Fruit fly (Drosophila melanogaster) whole organism, embryonic: ENCODE measurements around the gene CG14212.

Source experiments
- Antp ChIP-seq: fragments of 200-800 bp; sonication (Bioruptor generic); optimal IDR thresholded peaks from 3 replicates; lab custom pipeline; 2016; ENCODE audit warnings: missing biosample characterization, missing genetic modification characterization
- CG10366 ChIP-seq: fragments of 200-800 bp; sonication (Bioruptor generic); IDR thresholded peaks from 2 replicates; pipeline ENCODE4 v1.3.6; 2022; ENCODE audit warnings: missing biosample characterization, missing genetic modification characterization
- CG10565 ChIP-seq: fragments of 200-800 bp; sonication (Bioruptor generic); optimal IDR thresholded peaks from 3 replicates; lab custom pipeline; 2016; ENCODE audit warnings: missing biosample characterization, mild to moderate bottlenecking, missing genetic modification characterization
- CG11247 ChIP-seq: fragments of 200-800 bp; sonication (Bioruptor generic); IDR thresholded peaks from 2 replicates; pipeline ENCODE4 v1.3.6; 2022; ENCODE audit warnings: missing biosample characterization, missing genetic modification characterization
- CG12942 ChIP-seq: fragments of 200-800 bp; sonication (Bioruptor generic); optimal IDR thresholded peaks from 3 replicates; lab custom pipeline; 2016; ENCODE audit warnings: missing biosample characterization, missing genetic modification characterization
- CG14014 ChIP-seq: fragments of 200-800 bp; sonication (Bioruptor generic); IDR thresholded peaks from 2 replicates; pipeline ENCODE4 v1.3.6; 2022; ENCODE audit warnings: missing biosample characterization, missing genetic modification characterization
- CG15479 ChIP-seq: fragments of 200-800 bp; sonication (Bioruptor generic); optimal IDR thresholded peaks from 3 replicates; lab custom pipeline; 2019; ENCODE audit warnings: missing biosample characterization, mild to moderate bottlenecking, missing genetic modification characterization, moderate library complexity
- CG15696 ChIP-seq: fragments of 200-800 bp; sonication (Bioruptor generic); optimal IDR thresholded peaks from 2 replicates; lab custom pipeline; 2019; ENCODE audit warnings: missing biosample characterization, mild to moderate bottlenecking, missing genetic modification characterization, moderate library complexity
- CG16813 ChIP-seq: fragments of 200-800 bp; sonication (Bioruptor generic); IDR thresholded peaks from 3 replicates; pipeline ENCODE4 v1.3.6; 2022; ENCODE audit warnings: missing biosample characterization, missing genetic modification characterization; ENCODE audit not compliant: partially characterized antibody
- CG17361 ChIP-seq: fragments of 200-800 bp; sonication (Bioruptor generic); IDR thresholded peaks from 3 replicates; pipeline ENCODE4 v1.3.6; 2022; ENCODE audit warnings: missing biosample characterization, missing genetic modification characterization
- CG17568 ChIP-seq: fragments of 200-800 bp; sonication (Bioruptor generic); optimal IDR thresholded peaks from 2 replicates; lab custom pipeline; 2018; ENCODE audit warnings: missing biosample characterization, mild to moderate bottlenecking, missing genetic modification characterization, moderate library complexity
- CG17612 ChIP-seq: fragments of 200-800 bp; sonication (Bioruptor generic); IDR thresholded peaks from 2 replicates; pipeline ENCODE4 v1.3.6; 2022; ENCODE audit warnings: missing biosample characterization, missing genetic modification characterization
- CG17802 ChIP-seq: fragments of 200-800 bp; sonication (Bioruptor generic); optimal IDR thresholded peaks from 2 replicates; lab custom pipeline; 2018; ENCODE audit warnings: missing biosample characterization, mild to moderate bottlenecking, missing genetic modification characterization, moderate library complexity
- CG1792 ChIP-seq: fragments of 200-800 bp; sonication (Bioruptor generic); optimal IDR thresholded peaks from 2 replicates; lab custom pipeline; 2016; ENCODE audit warnings: missing biosample characterization, missing genetic modification characterization
- CG18262 ChIP-seq: fragments of 200-800 bp; optimal IDR thresholded peaks from 3 replicates; lab custom pipeline; 2019; ENCODE audit warnings: missing biosample characterization, mild to moderate bottlenecking, missing genetic modification characterization, moderate library complexity
- CG1832 ChIP-seq: fragments of 200-800 bp; sonication (Bioruptor generic); optimal IDR thresholded peaks from 2 replicates; lab custom pipeline; 2017; ENCODE audit warnings: missing biosample characterization, mild to moderate bottlenecking, missing genetic modification characterization, inconsistent platforms
- CG18476 ChIP-seq: fragments of 200-800 bp; sonication (Bioruptor generic); optimal IDR thresholded peaks from 2 replicates; lab custom pipeline; 2016; ENCODE audit warnings: missing biosample characterization, mild to moderate bottlenecking, missing genetic modification characterization
- CG3065 ChIP-seq: fragments of 200-800 bp; sonication (Bioruptor generic); optimal IDR thresholded peaks from 2 replicates; lab custom pipeline; 2016; ENCODE audit warnings: missing biosample characterization, missing genetic modification characterization
- CG34422 ChIP-seq: fragments of 200-800 bp; sonication (Bioruptor generic); IDR thresholded peaks from 3 replicates; pipeline ENCODE4 v1.3.6; 2022; ENCODE audit warnings: missing biosample characterization, missing genetic modification characterization
- CG3838 ChIP-seq: fragments of 200-800 bp; sonication (Bioruptor generic); optimal IDR thresholded peaks from 3 replicates; lab custom pipeline; 2016; ENCODE audit warnings: missing biosample characterization, missing genetic modification characterization
- CG4282 ChIP-seq: fragments of 200-800 bp; sonication (Bioruptor generic); optimal IDR thresholded peaks from 2 replicates; lab custom pipeline; 2016; ENCODE audit warnings: missing biosample characterization, missing genetic modification characterization
- CG4404 ChIP-seq: fragments of 200-800 bp; sonication (Bioruptor generic); IDR thresholded peaks from 2 replicates; pipeline ENCODE4 v1.3.6; 2022; ENCODE audit warnings: missing biosample characterization, missing genetic modification characterization
- CG6765 ChIP-seq: fragments of 200-800 bp; sonication (Bioruptor generic); optimal IDR thresholded peaks from 3 replicates; lab custom pipeline; 2017; ENCODE audit warnings: missing biosample characterization, mild to moderate bottlenecking, missing genetic modification characterization
- CG6791 ChIP-seq: fragments of 200-800 bp; sonication (Bioruptor generic); IDR thresholded peaks from 3 replicates; pipeline ENCODE4 v1.3.6; 2022; ENCODE audit warnings: missing biosample characterization, missing genetic modification characterization; ENCODE audit not compliant: partially characterized antibody
- CG7963 ChIP-seq: fragments of 200-800 bp; sonication (Bioruptor generic); IDR thresholded peaks from 3 replicates; pipeline ENCODE4 v1.3.6; 2022; ENCODE audit warnings: missing biosample characterization, missing genetic modification characterization; ENCODE audit not compliant: partially characterized antibody
- CG8924 ChIP-seq: fragments of 200-800 bp; optimal IDR thresholded peaks from 3 replicates; lab custom pipeline; 2019; ENCODE audit warnings: missing biosample characterization, mild to moderate bottlenecking, missing genetic modification characterization, moderate library complexity
- CG9215 ChIP-seq: fragments of 200-800 bp; sonication (Bioruptor generic); IDR thresholded peaks from 2 replicates; pipeline ENCODE4 v1.3.6; 2022; ENCODE audit warnings: missing biosample characterization, missing genetic modification characterization
- Chrac-16 ChIP-seq: fragments of 200-800 bp; sonication (Bioruptor generic); optimal IDR thresholded peaks from 3 replicates; lab custom pipeline; 2016; ENCODE audit warnings: missing biosample characterization, missing genetic modification characterization
- Ets97D ChIP-seq: fragments of 200-800 bp; sonication (Bioruptor generic); optimal IDR thresholded peaks from 3 replicates; lab custom pipeline; 2016; ENCODE audit warnings: missing biosample characterization, missing genetic modification characterization
- Gsc ChIP-seq: fragments of 200-800 bp; sonication (Bioruptor generic); IDR thresholded peaks from 2 replicates; pipeline ENCODE4 v1.3.6; 2022; ENCODE audit warnings: missing biosample characterization, missing genetic modification characterization
- Hmx ChIP-seq: fragments of 200-800 bp; sonication (Bioruptor generic); optimal IDR thresholded peaks from 2 replicates; lab custom pipeline; 2016; ENCODE audit warnings: missing biosample characterization, missing genetic modification characterization
- Hsf ChIP-seq: fragments of 200-800 bp; sonication (Bioruptor generic); optimal IDR thresholded peaks from 3 replicates; lab custom pipeline; 2016; ENCODE audit warnings: missing biosample characterization, missing genetic modification characterization
- Jarid2 ChIP-seq: fragments of 200-800 bp; sonication (Bioruptor generic); optimal IDR thresholded peaks from 3 replicates; lab custom pipeline; 2017; ENCODE audit warnings: mild to moderate bottlenecking, missing biosample characterization, missing genetic modification reagents, missing genetic modification characterization
- Pdp1 ChIP-seq, 2 experiments: fragments of 200-800 bp; sonication (Bioruptor generic); optimal IDR thresholded peaks; 3 replicates each; lab custom pipeline; 2016; ENCODE audit warnings: missing biosample characterization in 2 of 2, missing genetic modification characterization in 2 of 2, mild to moderate bottlenecking in 1 of 2, moderate library complexity in 1 of 2
- Ravus ChIP-seq: fragments of 200-800 bp; sonication (Bioruptor generic); IDR thresholded peaks from 2 replicates; pipeline ENCODE4 v1.3.6; 2022; ENCODE audit warnings: missing biosample characterization, missing genetic modification characterization
- Trl ChIP-seq, 3 experiments: fragments of >200 bp in 2 of 3; fragments of 200-800 bp in 1 of 3; sonication (Bioruptor generic) in 1 of 3; optimal IDR thresholded peaks; 2 replicates in 1 of 3; 3 replicates in 2 of 3; lab custom pipeline; 2016 to 2017; ENCODE audit warnings: missing biosample characterization in 1 of 3, missing genetic modification characterization in 1 of 3
- bigmax ChIP-seq: fragments of 200-800 bp; sonication (Bioruptor generic); optimal IDR thresholded peaks from 2 replicates; lab custom pipeline; 2018; ENCODE audit warnings: missing biosample characterization, mild to moderate bottlenecking, missing genetic modification characterization
- dmrt11E ChIP-seq: fragments of 200-800 bp; sonication (Bioruptor generic); optimal IDR thresholded peaks from 3 replicates; lab custom pipeline; 2018; ENCODE audit warnings: missing biosample characterization, mild to moderate bottlenecking, missing genetic modification characterization, moderate library complexity
- gfzf ChIP-seq: fragments of 200-800 bp; sonication (Bioruptor generic); optimal IDR thresholded peaks from 2 replicates; lab custom pipeline; 2016; ENCODE audit warnings: missing biosample characterization, mild to moderate bottlenecking, missing genetic modification characterization, moderate library complexity
- grn ChIP-seq: fragments of 200-800 bp; sonication (Bioruptor generic); optimal IDR thresholded peaks from 3 replicates; lab custom pipeline; 2017; ENCODE audit warnings: missing biosample characterization, missing genetic modification characterization
- gro ChIP-seq: fragments of 200-800 bp; sonication (Bioruptor generic); optimal IDR thresholded peaks from 2 replicates; lab custom pipeline; 2016; ENCODE audit warnings: missing biosample characterization, missing genetic modification characterization
- gsb-n ChIP-seq: fragments of 200-800 bp; sonication (Bioruptor generic); optimal IDR thresholded peaks from 3 replicates; lab custom pipeline; 2018; ENCODE audit warnings: missing biosample characterization, mild to moderate bottlenecking, missing genetic modification characterization
- gt ChIP-seq: fragments of 200-800 bp; sonication (Bioruptor generic); IDR thresholded peaks from 2 replicates; pipeline ENCODE4 v1.3.6; 2022; ENCODE audit warnings: missing biosample characterization, missing genetic modification characterization
- pfk ChIP-seq: fragments of 200-800 bp; sonication (Bioruptor generic); optimal IDR thresholded peaks from 2 replicates; lab custom pipeline; 2018; ENCODE audit warnings: missing biosample characterization, mild to moderate bottlenecking, missing genetic modification characterization, moderate library complexity
- ssp ChIP-seq: fragments of 200-800 bp; sonication (Bioruptor generic); IDR thresholded peaks from 2 replicates; pipeline ENCODE4 v1.3.6; 2022; ENCODE audit warnings: missing biosample characterization, missing genetic modification characterization
- stwl ChIP-seq: fragments of 200-800 bp; sonication (Bioruptor generic); optimal IDR thresholded peaks from 3 replicates; lab custom pipeline; 2018; ENCODE audit warnings: missing biosample characterization, mild to moderate bottlenecking, missing genetic modification characterization, moderate library complexity
- usp ChIP-seq: fragments of >200 bp; optimal IDR thresholded peaks from 2 replicates; lab custom pipeline; 2017; ENCODE audit warnings: missing biosample characterization, missing genetic modification characterization
- zf30C ChIP-seq: fragments of 200-800 bp; sonication (Bioruptor generic); optimal IDR thresholded peaks from 3 replicates; lab custom pipeline; 2018; ENCODE audit warnings: missing biosample characterization, mild to moderate bottlenecking, missing genetic modification characterization

Gene CG14212

DNA sequence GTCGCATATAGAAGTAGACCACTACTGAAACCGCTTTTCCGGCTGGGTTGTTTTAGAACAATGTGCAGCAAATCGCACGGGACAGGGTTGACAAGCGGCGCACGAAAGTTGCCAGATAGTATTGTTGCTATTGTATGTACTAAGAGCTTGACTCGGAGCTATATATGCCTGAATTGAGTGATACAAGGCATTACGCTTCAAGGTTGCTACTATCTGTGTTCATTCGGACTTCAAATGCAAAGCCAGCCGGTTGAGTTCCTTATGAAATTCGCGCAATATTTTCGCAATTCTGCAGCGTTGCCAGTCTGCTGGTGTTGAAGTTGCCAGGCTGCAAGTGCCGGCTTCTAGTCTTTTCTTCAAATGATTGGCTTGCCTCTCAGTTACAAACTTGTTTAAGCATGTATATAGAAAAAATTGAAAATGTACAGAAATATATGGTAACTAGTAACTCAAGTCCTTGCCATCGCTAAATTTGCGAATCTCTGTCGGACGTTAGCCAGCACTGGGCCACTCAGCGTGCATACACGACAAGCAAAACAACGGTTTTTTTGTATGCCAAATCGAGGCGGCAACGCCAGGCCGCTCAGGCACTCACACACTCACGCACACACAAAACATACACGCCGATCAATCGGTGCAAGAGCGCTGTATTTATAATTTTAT lies 26.4 kb downstream of the CG14212 start, which contains the start of the genes Ranbp21 and Elys (continued):
- TF ChIP-seq stwl (tag; lab: Kevin White, UChicago) (peak; percentile 51), Pdp1 (GFP tag; optimal IDR thresholded peaks at IDR 0.05; lab: Kevin White, UChicago) (peak; percentile 44 to 61), gsb-n (no peak), bigmax (GFP tag; lab: Kevin White, UChicago) (no peak), CG12942 (GFP tag; lab: Kevin White, UChicago) (peak; percentile 45), usp (GFP tag; lab: Kevin White, UChicago) (no peak), Hmx (no peak), pfk (no peak), gt (GFP tag; lab: Robert Waterston, UW) (no peak), CG3838 (GFP tag; lab: Kevin White, UChicago) (no peak), grn (GFP tag; lab: Kevin White, UChicago) (no peak), CG17361 (no peak; the same call in 2 of the 3 replicates), CG16813 (GFP tag; lab: Robert Waterston, UW) (0 out of 3 replicates have a peak, but pooled peaks have one; percentile 56), CG7963 (GFP tag; lab: Robert Waterston, UW) (no peak), CG10366 (peak; percentile 55), CG17802 (peak; percentile 20), Ets97D (peak; percentile 62), CG4282 (GFP tag; lab: Kevin White, UChicago) (no peak), Ravus (no peak), CG9215 (GFP tag; lab: Robert Waterston, UW) (peak; percentile 62), CG11247 (GFP tag; lab: Robert Waterston, UW) (peak; percentile 38; the same call in 1 of the 2 replicates), ssp (peak; percentile 47), CG17612 (no peak), gfzf (peak; percentile 28), CG15479 (GFP tag; lab: Kevin White, UChicago) (peak; percentile 76), Trl (optimal IDR thresholded peaks at IDR 0.05; lab: Kevin White, UChicago) (peak in 1 of 2 experiments; percentile 25), Trl (GFP tag; optimal IDR thresholded peaks at IDR 0.05; lab: Kevin White, UChicago) (peak; percentile 44), dmrt11E (tag; lab: Kevin White, UChicago) (peak; percentile 45), CG6765 (GFP tag; lab: Kevin White, UChicago) (no peak), Gsc (GFP tag; lab: Robert Waterston, UW) (no peak), CG14014 (0 out of 2 replicates have a peak, but pooled peaks have one; percentile 29), gro (GFP tag; lab: Kevin White, UChicago) (no peak), CG18476 (GFP tag; lab: Kevin White, UChicago) (peak; percentile 22), zf30C (GFP tag; lab: Kevin White, UChicago) (no peak), CG6791 (GFP tag; lab: Robert Waterston, UW) (peak; percentile 6; the same call in 1 of the 3 replicates), CG8924 (tag; lab: Kevin White, UChicago) (peak; percentile 21), CG15696 (tag; lab: Kevin White, UChicago) (no peak), Hsf (GFP tag; lab: Kevin White, UChicago) (peak; percentile 69), CG18262 (no peak), Jarid2 (GFP tag; lab: Kevin White, UChicago) (no peak), CG1832 (GFP tag; lab: Kevin White, UChicago) (no peak), CG3065 (GFP tag; lab: Kevin White, UChicago) (no peak), CG17568 (GFP tag; lab: Kevin White, UChicago) (no peak), Chrac-16 (peak; percentile 71), Antp (GFP tag; lab: Kevin White, UChicago) (peak; percentile 72), CG4404 (GFP tag; lab: Robert Waterston, UW) (peak; percentile 54; the same call in 1 of the 2 replicates), CG10565 (no peak), CG34422 (GFP tag; lab: Robert Waterston, UW) (peak; percentile 63), CG1792 (peak; percentile 55)
